Worm (Caenorhabditis elegans) whole organism, L4 larva: ENCODE results near the gene C43H6.12.

Source experiments
- F10B5.3 ChIP-seq: sonication (generic microtip); optimal IDR thresholded peaks from 2 replicates; lab custom pipeline; 2016; ENCODE audit warnings: mild to moderate bottlenecking, missing genetic modification characterization, missing compliant biosample characterization
- F37D6.2 ChIP-seq: sonication (generic microtip); optimal IDR thresholded peaks from 2 replicates; lab custom pipeline; 2016; ENCODE audit warnings: mild to moderate bottlenecking, missing genetic modification characterization, missing compliant biosample characterization
- F44E2.7 ChIP-seq: fragments of 200-800 bp; sonication (Bioruptor generic); IDR thresholded peaks from 2 replicates; pipeline ENCODE4 v2.1.2; 2022; ENCODE audit warnings: missing genetic modification characterization, missing compliant biosample characterization
- R02D3.7 ChIP-seq: fragments of 150-350 bp; sonication (generic microtip); optimal IDR thresholded peaks from 3 replicates; lab custom pipeline; 2014; ENCODE audit warnings: missing biosample characterization, missing genetic modification characterization
- T20F7.1 ChIP-seq: fragments of 200-800 bp; sonication (Bioruptor generic); optimal IDR thresholded peaks from 2 replicates; lab custom pipeline; 2018; ENCODE audit warnings: mild to moderate bottlenecking, missing genetic modification characterization, missing compliant biosample characterization
- ZK546.5 ChIP-seq, 2 experiments: sonication (generic microtip); optimal IDR thresholded peaks; 2 replicates each; lab custom pipeline; 2017; ENCODE audit warnings: missing biosample characterization in 2 of 2, missing genetic modification characterization in 2 of 2
- aha-1 ChIP-seq: fragments of 150-350 bp; peaks from one replicate; lab custom pipeline; 2014; ENCODE audit warnings: missing biosample characterization, missing genetic modification characterization
- ama-1 ChIP-seq: fragments of 150-350 bp; optimal IDR thresholded peaks from 2 replicates; lab custom pipeline; 2014; ENCODE audit warnings: inconsistent platforms, mixed read lengths
- ceh-28 ChIP-seq: fragments of 150-350 bp; optimal IDR thresholded peaks from 2 replicates; lab custom pipeline; 2014; ENCODE audit warnings: missing biosample characterization, missing genetic modification reagents, missing genetic modification characterization
- ceh-44 ChIP-seq: fragments of 200-800 bp; sonication (Bioruptor generic); IDR thresholded peaks from 2 replicates; pipeline ENCODE4 v1.3.6; 2022; ENCODE audit warnings: missing genetic modification reagents, missing genetic modification characterization, missing compliant biosample characterization
- ceh-82 ChIP-seq: sonication (generic microtip); optimal IDR thresholded peaks from 2 replicates; lab custom pipeline; 2017; ENCODE audit warnings: missing biosample characterization, missing genetic modification characterization
- ctbp-1 ChIP-seq: fragments of 200-800 bp; sonication (Bioruptor generic); IDR thresholded peaks from 2 replicates; pipeline ENCODE4 v1.3.6; 2022; ENCODE audit warnings: missing genetic modification reagents, missing genetic modification characterization, missing compliant biosample characterization
- dmd-6 ChIP-seq: fragments of 200-800 bp; sonication (Bioruptor generic); IDR thresholded peaks from 2 replicates; pipeline ENCODE4 v1.3.6; 2022; ENCODE audit warnings: missing genetic modification reagents, missing genetic modification characterization, missing compliant biosample characterization
- dve-1 ChIP-seq: sonication (generic microtip); optimal IDR thresholded peaks from 2 replicates; lab custom pipeline; 2017; ENCODE audit warnings: antibody characterized with exemption, mild to moderate bottlenecking, missing genetic modification characterization, missing compliant biosample characterization; ENCODE audit not compliant: insufficient read depth
- egl-43 ChIP-seq: fragments of 200-800 bp; sonication (Bioruptor generic); IDR thresholded peaks from 2 replicates; pipeline ENCODE4 v1.3.6; 2022; ENCODE audit warnings: missing genetic modification reagents, missing genetic modification characterization, missing compliant biosample characterization
- fos-1 ChIP-seq: fragments of 150-350 bp; optimal IDR thresholded peaks from 2 replicates; lab custom pipeline; 2014; ENCODE audit warnings: missing biosample characterization, missing genetic modification characterization
- hlh-11 ChIP-seq: fragments of 200-800 bp; sonication (Bioruptor generic); optimal IDR thresholded peaks from 2 replicates; lab custom pipeline; 2018; ENCODE audit warnings: mild to moderate bottlenecking, missing genetic modification characterization, missing compliant biosample characterization
- hmg-1.1 ChIP-seq: fragments of 200-800 bp; sonication (Bioruptor generic); IDR thresholded peaks from 2 replicates; pipeline ENCODE4 v1.3.6; 2022; ENCODE audit warnings: missing genetic modification reagents, missing genetic modification characterization, missing compliant biosample characterization
- jun-1 ChIP-seq: fragments of 150-350 bp; optimal IDR thresholded peaks from 2 replicates; lab custom pipeline; 2014; ENCODE audit warnings: missing biosample characterization, missing genetic modification reagents, missing genetic modification characterization
- lin-1 ChIP-seq: fragments of 200-800 bp; sonication (Bioruptor generic); IDR thresholded peaks from 2 replicates; pipeline ENCODE4 v1.3.6; 2022; ENCODE audit warnings: missing genetic modification reagents, missing genetic modification characterization, missing compliant biosample characterization
- lin-15B ChIP-seq: fragments of 150-350 bp; sonication (generic microtip); optimal IDR thresholded peaks from 3 replicates; lab custom pipeline; 2014; ENCODE audit warnings: missing biosample characterization, missing genetic modification characterization
- lin-38 ChIP-seq: fragments of 200-800 bp; sonication (Bioruptor generic); IDR thresholded peaks from 2 replicates; pipeline ENCODE4 v1.3.6; 2022; ENCODE audit warnings: missing genetic modification reagents, missing genetic modification characterization, missing compliant biosample characterization
- madf-5 ChIP-seq, 2 experiments: fragments of 200-800 bp; sonication (Bioruptor generic); IDR thresholded peaks; 2 replicates each; pipeline ENCODE4 v1.3.6; 2022; ENCODE audit warnings: missing compliant biosample characterization in 2 of 2, missing genetic modification characterization in 2 of 2
- madf-9 ChIP-seq: fragments of 200-800 bp; sonication (Bioruptor generic); conservative IDR thresholded peaks from 2 replicates; pipeline ENCODE4 v1.3.6; 2022; ENCODE audit warnings: missing genetic modification reagents, missing genetic modification characterization, missing compliant biosample characterization
- mep-1 ChIP-seq: fragments of 150-350 bp; sonication (generic microtip); optimal IDR thresholded peaks from 3 replicates; lab custom pipeline; 2014; ENCODE audit warnings: missing biosample characterization, missing genetic modification characterization
- nhr-10 ChIP-seq: fragments of 150-350 bp; optimal IDR thresholded peaks from 2 replicates; lab custom pipeline; 2014; ENCODE audit warnings: missing biosample characterization, missing genetic modification characterization
- nhr-102 ChIP-seq: sonication (generic microtip); optimal IDR thresholded peaks from 2 replicates; lab custom pipeline; 2016; ENCODE audit warnings: mild to moderate bottlenecking, missing genetic modification characterization, moderate library complexity, missing compliant biosample characterization
- nhr-11 ChIP-seq: fragments of 150-350 bp; optimal IDR thresholded peaks from 2 replicates; lab custom pipeline; 2014; ENCODE audit warnings: missing biosample characterization, missing genetic modification characterization
- nhr-28 ChIP-seq: fragments of 150-350 bp; optimal IDR thresholded peaks from 2 replicates; lab custom pipeline; 2014; ENCODE audit warnings: missing biosample characterization, missing genetic modification characterization
- nhr-48 ChIP-seq: sonication (generic microtip); optimal IDR thresholded peaks from 2 replicates; lab custom pipeline; 2016; ENCODE audit warnings: mild to moderate bottlenecking, missing genetic modification characterization, missing compliant biosample characterization
- nhr-6 ChIP-seq: fragments of 150-350 bp; optimal IDR thresholded peaks from 2 replicates; lab custom pipeline; 2014; ENCODE audit warnings: missing biosample characterization, missing genetic modification characterization
- pha-4 ChIP-seq, 2 experiments: fragments of 150-350 bp in 1 of 2; fragments of 200-800 bp in 1 of 2; sonication (Bioruptor generic) in 1 of 2; IDR thresholded peaks in 1 of 2; optimal IDR thresholded peaks in 1 of 2; 2 replicates each; pipeline versions ENCODE4 v1.3.6 to Lab custom; 2014 to 2022; ENCODE audit warnings: missing genetic modification characterization in 2 of 2, missing genetic modification reagents in 2 of 2, missing biosample characterization in 1 of 2, missing compliant biosample characterization in 1 of 2
- php-3 ChIP-seq: fragments of 200-800 bp; sonication (Bioruptor generic); IDR thresholded peaks from 2 replicates; pipeline ENCODE4 v1.3.6; 2022; ENCODE audit warnings: missing genetic modification reagents, missing genetic modification characterization, missing compliant biosample characterization
- pqm-1 ChIP-seq: sonication (generic microtip); optimal IDR thresholded peaks from 2 replicates; lab custom pipeline; 2017; ENCODE audit warnings: missing biosample characterization, missing genetic modification characterization
- rbr-2 ChIP-seq: sonication (generic microtip); optimal IDR thresholded peaks from 2 replicates; lab custom pipeline; 2016; ENCODE audit warnings: missing genotype, missing genetic modification characterization, missing compliant biosample characterization
- saeg-2 ChIP-seq: fragments of 200-800 bp; sonication (Bioruptor generic); IDR thresholded peaks from 2 replicates; pipeline ENCODE4 v1.3.6; 2022; ENCODE audit warnings: missing genetic modification reagents, missing genetic modification characterization, missing compliant biosample characterization
- spr-1 ChIP-seq: sonication (generic microtip); optimal IDR thresholded peaks from 2 replicates; lab custom pipeline; 2016; ENCODE audit warnings: mild to moderate bottlenecking, missing genetic modification characterization, missing compliant biosample characterization
- tag-97 ChIP-seq: fragments of 200-800 bp; sonication (Bioruptor generic); IDR thresholded peaks from 2 replicates; pipeline ENCODE4 v1.3.6; 2022; ENCODE audit warnings: missing genetic modification characterization, missing compliant biosample characterization
- unc-130 ChIP-seq: sonication (generic microtip); optimal IDR thresholded peaks from 2 replicates; lab custom pipeline; 2016; ENCODE audit warnings: missing genetic modification reagents, missing genetic modification characterization, missing compliant biosample characterization
- unc-39 ChIP-seq: sonication (generic microtip); optimal IDR thresholded peaks from 2 replicates; lab custom pipeline; 2017; ENCODE audit warnings: missing biosample characterization, missing genetic modification characterization
- unc-62 ChIP-seq, 3 experiments: fragments of 150-350 bp in 1 of 3; sonication (generic microtip); optimal IDR thresholded peaks in 2 of 3; peaks in 1 of 3; 1 replicate in 1 of 3; 2 replicates in 2 of 3; lab custom pipeline; 2014 to 2017; ENCODE audit warnings: missing biosample characterization in 3 of 3, missing genetic modification characterization in 3 of 3, missing genetic modification reagents in 3 of 3, missing genotype in 1 of 3
- vab-7 ChIP-seq: fragments of 200-800 bp; sonication (Bioruptor generic); IDR thresholded peaks from 2 replicates; pipeline ENCODE4 v1.3.6; 2022; ENCODE audit warnings: missing genetic modification reagents, missing genetic modification characterization, missing compliant biosample characterization
- zfp-2 ChIP-seq: sonication (generic microtip); optimal IDR thresholded peaks from 2 replicates; lab custom pipeline; 2016; ENCODE audit warnings: mild to moderate bottlenecking, missing genetic modification characterization, missing compliant biosample characterization
- zfp-3 ChIP-seq: fragments of 200-800 bp; sonication (Bioruptor generic); conservative IDR thresholded peaks from 2 replicates; pipeline ENCODE4 v1.3.6; 2022; ENCODE audit warnings: missing genetic modification reagents, missing genetic modification characterization, missing compliant biosample characterization
- zip-2 ChIP-seq: fragments of 150-350 bp; optimal IDR thresholded peaks from 2 replicates; lab custom pipeline; 2014; ENCODE audit warnings: missing biosample characterization, missing genetic modification characterization

Gene C43H6.12

ce11 chrX:2426932-2427331 is 17.5 kb downstream of the C43H6.12 start:
- no peak for TF ChIP-seq vab-7
- TF ChIP-seq zip-2 (tag; lab: Kevin White, UChicago) = no peak
- TF ChIP-seq nhr-48 (tag; lab: Kevin White, UChicago) = no peak
- no peak for TF ChIP-seq nhr-10 (tag; lab: Kevin White, UChicago)
- no peak for TF ChIP-seq spr-1 (tag; lab: Kevin White, UChicago)
- no peak for TF ChIP-seq nhr-102 (tag; lab: Kevin White, UChicago)
- no peak for TF ChIP-seq lin-1 (GFP tag; lab: Robert Waterston, UW)
- no peak for TF ChIP-seq php-3
- TF ChIP-seq F10B5.3 = no peak
- TF ChIP-seq fos-1 (tag; lab: Kevin White, UChicago) = no peak
- no peak for TF ChIP-seq unc-39 (tag; lab: Kevin White, UChicago)
- no peak for TF ChIP-seq F44E2.7 (GFP tag; lab: Robert Waterston, UW)
- TF ChIP-seq saeg-2 (GFP tag; lab: Robert Waterston, UW) = no peak
- TF ChIP-seq zfp-3 = no peak
- no peak for TF ChIP-seq nhr-28
- no peak for TF ChIP-seq egl-43
- TF ChIP-seq ZK546.5 (tag; optimal IDR thresholded peaks at IDR 0.05; lab: Kevin White, UChicago) = no peak
- no peak for TF ChIP-seq F37D6.2 (tag; lab: Kevin White, UChicago)
- no peak for TF ChIP-seq lin-38 (GFP tag; lab: Robert Waterston, UW)
- TF ChIP-seq, all 104 proteins: peak for 0

DNA sequence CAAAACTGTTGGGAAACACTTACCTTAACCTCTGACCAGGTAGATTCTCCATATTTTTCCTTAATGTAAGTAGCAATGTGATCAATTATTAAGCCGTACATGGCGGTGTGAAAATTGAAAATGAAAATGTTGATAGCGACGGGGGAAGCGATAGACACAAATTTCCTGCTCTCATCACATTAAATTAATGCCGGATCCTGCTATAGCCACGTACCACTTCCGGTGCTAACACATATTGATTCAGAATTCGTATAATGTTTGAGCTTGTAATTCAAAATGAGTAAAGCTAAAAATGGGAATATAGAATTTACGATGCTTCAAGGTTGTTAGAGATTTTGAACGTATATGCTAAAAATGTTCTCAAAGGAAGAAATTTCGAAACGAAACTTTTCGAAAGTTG is 18.0 kb downstream of the C43H6.12 start, which contains the start of gene gcy-31:
TSS of gene gcy-31 (minus strand) at position 101 of the 400 bp plus-strand sequence.
- TF ChIP-seq php-3 = no peak
- no peak for TF ChIP-seq egl-43
- TF ChIP-seq aha-1 = peak; percentile 63

ce11 chrX:2430317-2430716 is 20.9 kb downstream of the C43H6.12 start:
- TF ChIP-seq unc-62 (GFP tag; optimal IDR thresholded peaks at IDR 0.05 in 1 of 2; lab: Kevin White, UChicago) (peak in 1 of 2 experiments; percentile 94), unc-62 (tag; optimal IDR thresholded peaks at IDR 0.05; lab: Kevin White, UChicago) (no peak), saeg-2 (GFP tag; lab: Robert Waterston, UW) (no peak), pha-4 (GFP tag; IDR thresholded peaks at IDR 0.05; lab: Robert Waterston, UW) (no peak), pha-4 (tag; optimal IDR thresholded peaks at IDR 0.05; lab: Kevin White, UChicago) (no peak), ceh-44 (no peak), aha-1 (no peak)

DNA sequence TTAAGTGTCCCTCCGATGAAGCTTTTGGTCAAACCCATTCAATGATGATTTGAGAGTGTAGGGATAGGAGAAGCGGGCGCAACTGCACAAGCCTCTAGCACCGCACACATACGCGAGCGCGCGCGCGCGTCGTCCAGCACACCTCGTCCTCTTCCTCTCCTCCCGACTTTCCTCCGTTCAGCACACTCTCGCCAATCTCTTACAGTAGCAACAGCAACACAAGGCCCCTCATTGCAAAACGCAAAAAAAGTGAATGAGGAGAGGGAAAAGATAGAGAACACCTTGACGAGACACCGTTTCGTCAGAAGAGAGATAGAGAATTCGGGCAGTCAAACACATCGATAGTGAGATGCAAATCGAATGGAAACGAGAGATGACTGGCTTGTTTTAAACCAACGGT is 23.1 kb downstream of the C43H6.12 start:
- peak; percentile 1 for TF ChIP-seq nhr-11
- TF ChIP-seq madf-9 (GFP tag; lab: Robert Waterston, UW) = peak; percentile 58
- no peak for TF ChIP-seq madf-5 (GFP tag; IDR thresholded peaks at IDR 0.05; lab: Robert Waterston, UW)
- no peak for TF ChIP-seq F44E2.7 (GFP tag; lab: Robert Waterston, UW)
- peak; percentile 63 for TF ChIP-seq dmd-6 (GFP tag; lab: Robert Waterston, UW)
- TF ChIP-seq rbr-2 (tag; lab: Kevin White, UChicago) = peak; percentile 51
- peak; percentile 87 for TF ChIP-seq hlh-11 (tag; lab: Kevin White, UChicago)
- no peak for TF ChIP-seq R02D3.7 (tag; lab: Kevin White, UChicago)
- TF ChIP-seq nhr-28 = peak; percentile 79
- no peak for TF ChIP-seq ceh-28 (tag; lab: Kevin White, UChicago)
- TF ChIP-seq mep-1 (tag; lab: Kevin White, UChicago) = peak; percentile 83
- no peak for TF ChIP-seq T20F7.1
- no peak for TF ChIP-seq ctbp-1
- peak; percentile 7; the same call in 1 of the 2 replicates for TF ChIP-seq pha-4 (GFP tag; IDR thresholded peaks at IDR 0.05; lab: Robert Waterston, UW)
- TF ChIP-seq pha-4 (tag; optimal IDR thresholded peaks at IDR 0.05; lab: Kevin White, UChicago) = peak; percentile 51
- TF ChIP-seq unc-39 (tag; lab: Kevin White, UChicago) = no peak
- TF ChIP-seq zfp-2 = no peak
- TF ChIP-seq ceh-82 (tag; lab: Kevin White, UChicago) = no peak
- peak; percentile 50 for TF ChIP-seq pqm-1 (tag; lab: Kevin White, UChicago)
- peak; percentile 34 for TF ChIP-seq jun-1 (tag; lab: Kevin White, UChicago)
- no peak for TF ChIP-seq tag-97 (GFP tag; lab: Robert Waterston, UW)
- TF ChIP-seq saeg-2 (GFP tag; lab: Robert Waterston, UW) = peak; percentile 7; the same call in 1 of the 2 replicates
- TF ChIP-seq dve-1 (tag; lab: Kevin White, UChicago) = peak; percentile 84
- no peak for TF ChIP-seq ceh-44
- TF ChIP-seq nhr-102 (tag; lab: Kevin White, UChicago) = peak; percentile 36
- peak; percentile 47 for TF ChIP-seq nhr-6 (tag; lab: Kevin White, UChicago)
- no peak for TF ChIP-seq ama-1
- no peak for TF ChIP-seq php-3
- no peak for TF ChIP-seq lin-15B (tag; lab: Kevin White, UChicago)
- no peak for TF ChIP-seq hmg-1.1
- no peak for TF ChIP-seq unc-130 (GFP tag; lab: Kevin White, UChicago)
